Worm (Caenorhabditis elegans) whole organism, mixed stage, embryonic: ENCODE measurements around the gene znf-598.

Source experiments
- M03D4.4 ChIP-seq: sonication (generic microtip); optimal IDR thresholded peaks from 2 replicates; lab custom pipeline; 2017; ENCODE audit warnings: mild to moderate bottlenecking, missing genetic modification characterization, missing compliant biosample characterization
- bed-3 ChIP-seq: fragments of 200-800 bp; sonication (Bioruptor generic); optimal IDR thresholded peaks from 3 replicates; lab custom pipeline; 2018; ENCODE audit warnings: mild to moderate bottlenecking, missing genetic modification characterization, moderate library complexity, missing compliant biosample characterization
- ceh-39 ChIP-seq: fragments of 150-350 bp; optimal IDR thresholded peaks from 2 replicates; lab custom pipeline; 2014; ENCODE audit warnings: missing biosample characterization, missing genetic modification characterization
- ceh-43 ChIP-seq: fragments of 200-800 bp; sonication (Bioruptor generic); optimal IDR thresholded peaks from 2 replicates; lab custom pipeline; 2018; ENCODE audit warnings: mild to moderate bottlenecking, missing genetic modification characterization, moderate library complexity, missing compliant biosample characterization
- ceh-83 ChIP-seq: fragments of 200-800 bp; sonication (Bioruptor generic); optimal IDR thresholded peaks from 2 replicates; lab custom pipeline; 2018; ENCODE audit warnings: mild to moderate bottlenecking, missing genetic modification characterization, missing compliant biosample characterization
- ces-1 ChIP-seq: fragments of 150-350 bp; optimal IDR thresholded peaks from 2 replicates; lab custom pipeline; 2014; ENCODE audit warnings: missing biosample characterization, missing genetic modification reagents, missing genetic modification characterization
- cnd-1 ChIP-seq: fragments of 200-800 bp; sonication (Bioruptor generic); optimal IDR thresholded peaks from 2 replicates; lab custom pipeline; 2018; ENCODE audit warnings: mild to moderate bottlenecking, missing genetic modification characterization, missing compliant biosample characterization
- elt-1 ChIP-seq: sonication (generic microtip); optimal IDR thresholded peaks from 2 replicates; lab custom pipeline; 2017; ENCODE audit warnings: missing genetic modification characterization, mild to moderate bottlenecking, missing compliant biosample characterization, antibody characterized with exemption, moderate library complexity, borderline replicate concordance; ENCODE audit not compliant: insufficient read depth
- elt-3 ChIP-seq: fragments of 150-350 bp; optimal IDR thresholded peaks from 2 replicates; lab custom pipeline; 2014; ENCODE audit warnings: missing biosample characterization, missing genetic modification characterization
- flh-1 ChIP-seq: fragments of 200-800 bp; sonication (Bioruptor generic); optimal IDR thresholded peaks from 2 replicates; lab custom pipeline; 2018; ENCODE audit warnings: mild to moderate bottlenecking, missing genetic modification characterization, moderate library complexity, missing compliant biosample characterization
- hlh-1 ChIP-seq: fragments of 150-350 bp; optimal IDR thresholded peaks from 2 replicates; lab custom pipeline; 2014; ENCODE audit warnings: missing biosample characterization, missing genetic modification reagents, missing genetic modification characterization
- lin-13 ChIP-seq: fragments of 150-350 bp; optimal IDR thresholded peaks from 2 replicates; lab custom pipeline; 2014; ENCODE audit warnings: missing biosample characterization, missing genetic modification characterization
- lin-32 ChIP-seq: fragments of 200-800 bp; sonication (Bioruptor generic); optimal IDR thresholded peaks from 2 replicates; lab custom pipeline; 2018; ENCODE audit warnings: mild to moderate bottlenecking, missing genetic modification characterization, missing compliant biosample characterization
- lsy-2 ChIP-seq: fragments of 150-350 bp; optimal IDR thresholded peaks from 2 replicates; lab custom pipeline; 2014; ENCODE audit warnings: missing biosample characterization, missing genetic modification characterization
- mab-5 ChIP-seq: fragments of 150-350 bp; optimal IDR thresholded peaks from 2 replicates; lab custom pipeline; 2014; ENCODE audit warnings: missing biosample characterization, missing genetic modification characterization
- mep-1 ChIP-seq: fragments of 150-350 bp; optimal IDR thresholded peaks from 2 replicates; lab custom pipeline; 2017; ENCODE audit warnings: missing biosample characterization, missing genetic modification reagents, missing genetic modification characterization, inconsistent platforms
- mls-2 ChIP-seq: sonication (generic microtip); optimal IDR thresholded peaks from 2 replicates; lab custom pipeline; 2016; ENCODE audit warnings: mild to moderate bottlenecking, missing genetic modification characterization, moderate library complexity, missing compliant biosample characterization
- nhr-12 ChIP-seq: fragments of 150-350 bp; optimal IDR thresholded peaks from 2 replicates; lab custom pipeline; 2014; ENCODE audit warnings: missing biosample characterization, missing genetic modification characterization
- nhr-2 ChIP-seq: fragments of 150-350 bp; optimal IDR thresholded peaks from 2 replicates; lab custom pipeline; 2014; ENCODE audit warnings: missing biosample characterization, missing genetic modification characterization
- nhr-237 ChIP-seq: fragments of 150-350 bp; optimal IDR thresholded peaks from 2 replicates; lab custom pipeline; 2014; ENCODE audit warnings: missing biosample characterization, missing genetic modification characterization
- nhr-28 ChIP-seq: fragments of 150-350 bp; optimal IDR thresholded peaks from 2 replicates; lab custom pipeline; 2014; ENCODE audit warnings: missing biosample characterization, missing genetic modification characterization
- nhr-76 ChIP-seq: sonication (generic microtip); optimal IDR thresholded peaks from 2 replicates; lab custom pipeline; 2017; ENCODE audit warnings: missing biosample characterization, missing genetic modification characterization
- pha-4 ChIP-seq: fragments of 150-350 bp; optimal IDR thresholded peaks from 2 replicates; lab custom pipeline; 2018; ENCODE audit warnings: missing biosample characterization, missing genetic modification reagents, missing genetic modification characterization
- sem-2 ChIP-seq: fragments of 200-800 bp; sonication (Bioruptor generic); optimal IDR thresholded peaks from 2 replicates; lab custom pipeline; 2018; ENCODE audit warnings: mild to moderate bottlenecking, missing genetic modification characterization, missing compliant biosample characterization
- sptf-1 ChIP-seq: sonication (generic microtip); optimal IDR thresholded peaks from 2 replicates; lab custom pipeline; 2017; ENCODE audit warnings: mild to moderate bottlenecking, missing genetic modification characterization, moderate library complexity, missing compliant biosample characterization
- tbx-8 ChIP-seq: fragments of 200-800 bp; sonication (Bioruptor generic); optimal IDR thresholded peaks from 2 replicates; lab custom pipeline; 2018; ENCODE audit warnings: mild to moderate bottlenecking, missing genetic modification characterization, moderate library complexity, missing compliant biosample characterization
- unc-39 ChIP-seq: fragments of 150-350 bp; optimal IDR thresholded peaks from 2 replicates; lab custom pipeline; 2014; ENCODE audit warnings: missing biosample characterization, missing genetic modification characterization
- unc-62 ChIP-seq: fragments of 150-350 bp; optimal IDR thresholded peaks from 2 replicates; lab custom pipeline; 2014; ENCODE audit warnings: missing biosample characterization, missing genetic modification reagents, missing genetic modification characterization
- zip-8 ChIP-seq: fragments of 150-350 bp; optimal IDR thresholded peaks from 2 replicates; lab custom pipeline; 2014; ENCODE audit warnings: missing biosample characterization, missing genetic modification characterization
- ztf-11 ChIP-seq: fragments of 150-350 bp; optimal IDR thresholded peaks from 2 replicates; lab custom pipeline; 2014; ENCODE audit warnings: missing biosample characterization, missing genetic modification characterization

znf-598 gene

ce11 chrII:7050021-7050722 is 24.6 kb downstream of the znf-598 start, which contains the start of the genes tcer-1 and ZK1127.5:
TSS of gene tcer-1 (minus strand) at chrII:7050071.
TSS of gene ZK1127.5 (plus strand) at chrII:7050672.
- TF ChIP-seq mep-1 (tag; lab: Kevin White, UChicago) (peak; percentile 75), pha-4 (peak; percentile 14), ceh-43 (GFP tag; lab: Kevin White, UChicago) (no peak), ceh-83 (GFP tag; lab: Kevin White, UChicago) (no peak), ceh-39 (tag; lab: Kevin White, UChicago) (peak; percentile 45), nhr-237 (peak; percentile 54), lin-13 (peak; percentile 29), lsy-2 (tag; lab: Kevin White, UChicago) (peak; percentile 68), ztf-11 (tag; lab: Kevin White, UChicago) (no peak)

- TF ChIP-seq ces-1 (GFP tag; lab: Kevin White, UChicago) (no peak), M03D4.4 (tag; lab: Kevin White, UChicago) (no peak)
Observed at ce11 chrII:7051778-7052177, 26.2 kb downstream of the znf-598 start, which contains the start of gene ZK1127.12. TSS of gene ZK1127.12 (plus strand) at chrII:7052078.

- no peak for TF ChIP-seq lsy-2 (tag; lab: Kevin White, UChicago)
Observed at ce11 chrII:7053001-7053400, 27.4 kb downstream of the znf-598 start, which contains the start of gene ZK1127.13. TSS of gene ZK1127.13 (plus strand) at chrII:7053301.

ce11 chrII:7053649-7054048 is 28.0 kb downstream of the znf-598 start, which contains the start of gene ZK1127.4:
TSS of gene ZK1127.4 (plus strand) at chrII:7053949.
- TF ChIP-seq tbx-8 (GFP tag; lab: Kevin White, UChicago) (no peak), nhr-12 (tag; lab: Kevin White, UChicago) (no peak), elt-1 (no peak), sem-2 (GFP tag; lab: Kevin White, UChicago) (no peak)

ce11 chrII:7054987-7055386 is 29.4 kb downstream of the znf-598 start, which contains the start of gene ZK1127.3:
TSS of gene ZK1127.3 (plus strand) at chrII:7055287.
- TF ChIP-seq ceh-39 (tag; lab: Kevin White, UChicago), result no peak
- TF ChIP-seq nhr-12 (tag; lab: Kevin White, UChicago), result no peak
- TF ChIP-seq lsy-2 (tag; lab: Kevin White, UChicago), result no peak
- TF ChIP-seq flh-1, result no peak
- no peak for TF ChIP-seq cnd-1
- TF ChIP-seq lin-13, result no peak
- no peak for TF ChIP-seq elt-1
- no peak for TF ChIP-seq M03D4.4 (tag; lab: Kevin White, UChicago)
- no peak for TF ChIP-seq mab-5 (tag; lab: Kevin White, UChicago)
- TF ChIP-seq ceh-43 (GFP tag; lab: Kevin White, UChicago), result no peak
- TF ChIP-seq nhr-2 (tag; lab: Kevin White, UChicago), result no peak
- no peak for TF ChIP-seq pha-4
- TF ChIP-seq, all 35 proteins: peak for 0

ce11 chrII:7056328-7056727 is 30.7 kb downstream of the znf-598 start:
- TF ChIP-seq nhr-28 (tag; lab: Kevin White, UChicago), result no peak
- no peak for TF ChIP-seq mab-5 (tag; lab: Kevin White, UChicago)
- no peak for TF ChIP-seq cnd-1
- no peak for TF ChIP-seq unc-39
- TF ChIP-seq unc-62 (GFP tag; lab: Kevin White, UChicago), result no peak
- no peak for TF ChIP-seq sem-2 (GFP tag; lab: Kevin White, UChicago)
- no peak for TF ChIP-seq bed-3 (GFP tag; lab: Kevin White, UChicago)
- no peak for TF ChIP-seq hlh-1 (tag; lab: Kevin White, UChicago)
- no peak for TF ChIP-seq lin-32
- TF ChIP-seq tbx-8 (GFP tag; lab: Kevin White, UChicago), result no peak
- no peak for TF ChIP-seq lsy-2 (tag; lab: Kevin White, UChicago)

ce11 chrII:7057860-7058259 is 32.3 kb downstream of the znf-598 start, which contains the start of gene cth-2:
TSS of gene cth-2 (minus strand) at chrII:7057960.
- TF ChIP-seq lsy-2 (tag; lab: Kevin White, UChicago) (no peak), M03D4.4 (tag; lab: Kevin White, UChicago) (no peak), lin-32 (no peak), ces-1 (GFP tag; lab: Kevin White, UChicago) (no peak), bed-3 (GFP tag; lab: Kevin White, UChicago) (no peak), mab-5 (tag; lab: Kevin White, UChicago) (no peak), lin-13 (no peak), elt-1 (no peak), elt-3 (tag; lab: Kevin White, UChicago) (no peak), nhr-12 (tag; lab: Kevin White, UChicago) (no peak), nhr-237 (no peak), nhr-76 (tag; lab: Kevin White, UChicago) (no peak), flh-1 (no peak), unc-39 (no peak), pha-4 (no peak), sptf-1 (no peak), unc-62 (GFP tag; lab: Kevin White, UChicago) (no peak), mls-2 (no peak), ceh-39 (tag; lab: Kevin White, UChicago) (no peak), zip-8 (tag; lab: Kevin White, UChicago) (no peak)
